Fruit fly (Drosophila melanogaster): Measurements from ENCODE around the gene 5-HT2A.

The 5-HT2A gene

DNA sequence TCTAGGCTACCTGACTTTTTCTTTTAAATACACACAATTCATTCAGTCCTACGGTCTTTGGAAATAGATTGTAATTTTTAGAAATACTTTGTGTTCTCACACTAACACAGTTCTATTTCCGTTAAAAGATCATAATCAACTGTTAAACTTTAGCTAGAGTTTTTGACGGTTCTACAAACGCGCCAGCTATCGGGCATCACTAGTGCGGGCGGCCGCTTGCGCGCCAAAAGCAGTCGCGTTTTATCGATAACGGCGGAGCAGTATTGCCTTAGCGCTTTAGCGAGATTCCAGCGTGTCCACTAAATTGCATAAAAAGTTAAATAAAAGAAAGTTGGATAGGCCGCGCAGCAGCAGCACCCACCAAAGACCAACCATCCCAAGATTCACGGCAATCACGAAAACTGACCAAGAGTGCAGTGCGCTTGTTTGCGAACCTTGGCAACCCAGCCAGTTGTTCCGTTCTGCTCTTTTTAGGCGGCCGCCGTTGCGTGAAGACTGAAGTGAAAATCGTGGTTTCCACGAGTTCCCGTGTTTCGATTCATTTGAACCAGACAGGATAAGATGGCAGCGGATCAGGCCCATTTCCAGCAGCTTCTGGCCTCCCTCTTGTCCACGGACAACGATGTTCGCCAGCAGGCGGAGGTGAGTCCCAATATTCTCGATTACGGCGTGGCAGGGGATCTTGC, 36.6 kb downstream of the 5-HT2A start, which contains the start of gene Karybeta3 (continued):
- TF ChIP-seq pan (optimal IDR thresholded peaks at IDR 0.05) (no peak), pan (GFP tag; optimal IDR thresholded peaks at IDR 0.05 in 1 of 2, IDR thresholded peaks at IDR 0.05 in 1 of 2) (peak in 1 of 2 experiments; percentile 88), croc (GFP tag; conservative IDR thresholded peaks at IDR 0.05) (0 out of 3 replicates have a peak, but pooled peaks have one; percentile 24), Bteb2 (GFP tag; optimal IDR thresholded peaks at IDR 0.05) (peak; percentile 60), pnt (GFP tag; optimal IDR thresholded peaks at IDR 0.05) (peak; percentile 73), CG4820 (GFP tag; optimal IDR thresholded peaks at IDR 0.05) (peak; percentile 59), gsb (GFP tag; IDR thresholded peaks at IDR 0.05) (peak; percentile 53; the same call in 1 of the 2 replicates), Bgb (GFP tag; IDR thresholded peaks at IDR 0.05; ENCODE audit: partially characterized antibody) (peak; percentile 73), E2f1 (GFP tag; IDR thresholded peaks at IDR 0.05) (peak; percentile 94), CG12219 (GFP tag; optimal IDR thresholded peaks at IDR 0.05) (peak; percentile 32), wdn (GFP tag; IDR thresholded peaks at IDR 0.05) (peak; percentile 71), peb (GFP tag; IDR thresholded peaks at IDR 0.05) (peak; percentile 49), psq (GFP tag; optimal IDR thresholded peaks at IDR 0.05) (no peak), emc (GFP tag; optimal IDR thresholded peaks at IDR 0.05) (peak; percentile 76), bbx (GFP tag; IDR thresholded peaks at IDR 0.05; ENCODE audit: partially characterized antibody) (peak; percentile 60; the same call in 1 of the 2 replicates), bigmax (GFP tag; optimal IDR thresholded peaks at IDR 0.05) (no peak), ewg (GFP tag; optimal IDR thresholded peaks at IDR 0.05) (peak; percentile 78), Camta (GFP tag; optimal IDR thresholded peaks at IDR 0.05) (peak; percentile 55), h (optimal IDR thresholded peaks at IDR 0.05) (no peak), CG12299 (tag; optimal IDR thresholded peaks at IDR 0.05) (peak; percentile 54), pho (GFP tag; optimal IDR thresholded peaks at IDR 0.05) (peak; percentile 78), CG9437 (GFP tag; optimal IDR thresholded peaks at IDR 0.05) (peak; percentile 90), row (GFP tag; IDR thresholded peaks at IDR 0.05) (peak; percentile 83), p53 (GFP tag; optimal IDR thresholded peaks at IDR 0.05) (peak; percentile 75), CG3281 (GFP tag; optimal IDR thresholded peaks at IDR 0.05) (peak; percentile 75), Deaf1 (tag; optimal IDR thresholded peaks at IDR 0.05) (no peak), twi (tag; optimal IDR thresholded peaks at IDR 0.05) (no peak), amos (GFP tag; IDR thresholded peaks at IDR 0.05; ENCODE audit: partially characterized antibody) (peak; percentile 46), Bdp1 (GFP tag; optimal IDR thresholded peaks at IDR 0.05) (peak; percentile 64), sqz (GFP tag; optimal IDR thresholded peaks at IDR 0.05) (no peak), YL-1 (GFP tag; optimal IDR thresholded peaks at IDR 0.05) (peak; percentile 45), ab (GFP tag; optimal IDR thresholded peaks at IDR 0.05) (no peak), tio (GFP tag; optimal IDR thresholded peaks at IDR 0.05) (no peak), CG9727 (GFP tag; optimal IDR thresholded peaks at IDR 0.05) (peak; percentile 74), CG1647 (GFP tag; optimal IDR thresholded peaks at IDR 0.05) (peak; percentile 63), CG14441 (GFP tag; IDR thresholded peaks at IDR 0.05) (peak; percentile 77), CG15269 (tag; optimal IDR thresholded peaks at IDR 0.05) (peak; percentile 64), HmgZ (tag; optimal IDR thresholded peaks at IDR 0.05) (peak; percentile 84), CG34422 (GFP tag; IDR thresholded peaks at IDR 0.05) (peak; percentile 87), knrl (GFP tag; IDR thresholded peaks at IDR 0.05; ENCODE audit: partially characterized antibody) (peak; percentile 57), Mad (GFP tag; optimal IDR thresholded peaks at IDR 0.05) (peak; percentile 87), prd (optimal IDR thresholded peaks at IDR 0.05) (no peak), prd (GFP tag; IDR thresholded peaks at IDR 0.05) (peak; percentile 76), Nf-YB (GFP tag; optimal IDR thresholded peaks at IDR 0.05) (peak; percentile 38), C15 (GFP tag; IDR thresholded peaks at IDR 0.05) (no peak), CG13296 (GFP tag; optimal IDR thresholded peaks at IDR 0.05) (peak; percentile 76), CG7928 (GFP tag; optimal IDR thresholded peaks at IDR 0.05) (peak; percentile 42), Scr (GFP tag; IDR thresholded peaks at IDR 0.05; ENCODE audit: partially characterized antibody) (peak; percentile 67), CG13123 (GFP tag; optimal IDR thresholded peaks at IDR 0.05) (peak; percentile 2), toy (GFP tag; IDR thresholded peaks at IDR 0.05) (peak; percentile 72; the same call in 1 of the 2 replicates), Chrac-16 (GFP tag; optimal IDR thresholded peaks at IDR 0.05) (peak; percentile 76)
